Worm (Caenorhabditis elegans) whole organism, L3 larva: Measurements from ENCODE around the gene C34F6.5.

Source experiments
- elt-3 ChIP-seq, 3 experiments: fragments of 150-350 bp in 1 of 3; sonication (generic microtip) in 2 of 3; optimal IDR thresholded peaks; 2 replicates in 2 of 3; 4 replicates in 1 of 3; lab custom pipeline; 2014 to 2017; ENCODE audit warnings: missing biosample characterization in 3 of 3, missing genetic modification characterization in 3 of 3
- fkh-10 ChIP-seq: sonication (generic microtip); optimal IDR thresholded peaks from 2 replicates; lab custom pipeline; 2017; ENCODE audit warnings: missing biosample characterization, missing genetic modification reagents, missing genetic modification characterization
- mml-1 ChIP-seq: fragments of 150-350 bp; sonication (generic microtip); optimal IDR thresholded peaks from 3 replicates; lab custom pipeline; 2014; ENCODE audit warnings: missing biosample characterization, missing genetic modification characterization
- nfya-1 ChIP-seq: sonication (generic microtip); optimal IDR thresholded peaks from 2 replicates; lab custom pipeline; 2017; ENCODE audit warnings: missing genetic modification characterization, mild to moderate bottlenecking, missing compliant biosample characterization, antibody characterized with exemption, moderate library complexity; ENCODE audit not compliant: insufficient read depth
- nhr-12 ChIP-seq: fragments of 150-350 bp; optimal IDR thresholded peaks from 2 replicates; lab custom pipeline; 2014; ENCODE audit warnings: missing biosample characterization, missing genetic modification characterization
- nhr-25 ChIP-seq: sonication (generic microtip); optimal IDR thresholded peaks from 2 replicates; lab custom pipeline; 2017; ENCODE audit warnings: missing biosample characterization, missing genetic modification characterization
- pqm-1 ChIP-seq: fragments of 150-350 bp; optimal IDR thresholded peaks from 2 replicates; lab custom pipeline; 2017; ENCODE audit warnings: missing biosample characterization, missing genetic modification characterization, inconsistent platforms
- skn-1 ChIP-seq: fragments of 150-350 bp; optimal IDR thresholded peaks from 2 replicates; lab custom pipeline; 2014; ENCODE audit warnings: missing biosample characterization, missing genetic modification characterization
- snpc-4 ChIP-seq: fragments of 150-350 bp; optimal IDR thresholded peaks from 2 replicates; lab custom pipeline; 2014; ENCODE audit warnings: missing biosample characterization, missing genetic modification characterization
- zag-1 ChIP-seq: fragments of 150-350 bp; optimal IDR thresholded peaks from 2 replicates; lab custom pipeline; 2014; ENCODE audit warnings: missing biosample characterization, missing genetic modification characterization

DNA sequence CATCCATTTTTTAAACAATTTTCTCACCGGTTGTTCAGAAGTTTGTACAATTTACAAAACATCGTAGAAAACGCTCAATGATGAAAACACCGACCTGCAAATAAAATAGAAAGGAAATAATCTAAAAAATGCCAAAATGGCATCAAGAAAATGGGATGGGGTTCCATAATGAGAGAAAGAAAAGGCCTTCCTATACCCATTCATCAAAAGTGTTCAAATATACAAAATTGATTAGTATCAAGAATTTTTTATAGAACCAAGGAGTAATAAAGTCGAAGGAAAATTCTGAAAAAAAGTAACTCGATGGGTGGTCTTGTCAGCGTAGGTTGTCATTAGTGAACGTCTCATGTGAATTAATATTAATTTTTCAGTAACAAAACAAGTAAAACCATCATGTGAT lies 17.9 kb upstream of the C34F6.5 start, which contains the start of gene C34F6.12:
- TF ChIP-seq snpc-4 (tag; lab: Kevin White, UChicago) (no peak), skn-1 (no peak), fkh-10 (GFP tag; lab: Kevin White, UChicago) (no peak), pqm-1 (tag; lab: Kevin White, UChicago) (no peak), elt-3 (tag; optimal IDR thresholded peaks at IDR 0.05; lab: Kevin White, UChicago) (no peak), nfya-1 (tag; lab: Kevin White, UChicago) (no peak), zag-1 (no peak), nhr-12 (tag; lab: Kevin White, UChicago) (no peak), nhr-25 (tag; lab: Kevin White, UChicago) (no peak), mml-1 (tag; lab: Kevin White, UChicago) (no peak)
